Worm (Caenorhabditis elegans) whole organism, L3 larva: Measurements from ENCODE around the gene clec-21.

Experiments used
- ama-1 ChIP-seq: fragments of 150-350 bp; optimal IDR thresholded peaks from 2 replicates; lab custom pipeline; 2018
- egl-27 ChIP-seq: sonication (generic microtip); optimal IDR thresholded peaks from 4 replicates; lab custom pipeline; 2017; ENCODE audit warnings: missing biosample characterization, missing genetic modification reagents, missing genetic modification characterization
- elt-3 ChIP-seq, 3 experiments: fragments of 150-350 bp in 1 of 3; sonication (generic microtip) in 2 of 3; optimal IDR thresholded peaks; 2 replicates in 2 of 3; 4 replicates in 1 of 3; lab custom pipeline; 2014 to 2017; ENCODE audit warnings: missing biosample characterization in 3 of 3, missing genetic modification characterization in 3 of 3
- lin-15B ChIP-seq: fragments of 150-350 bp; optimal IDR thresholded peaks from 2 replicates; lab custom pipeline; 2014; ENCODE audit warnings: missing biosample characterization, missing genetic modification characterization
- mdl-1 ChIP-seq: fragments of 150-350 bp; optimal IDR thresholded peaks from 2 replicates; lab custom pipeline; 2014; ENCODE audit warnings: missing biosample characterization, missing genetic modification characterization
- nhr-11 ChIP-seq: fragments of 150-350 bp; optimal IDR thresholded peaks from 2 replicates; lab custom pipeline; 2014; ENCODE audit warnings: missing biosample characterization, missing genetic modification characterization
- nhr-237 ChIP-seq: fragments of 150-350 bp; optimal IDR thresholded peaks from 2 replicates; lab custom pipeline; 2014; ENCODE audit warnings: missing biosample characterization, missing genetic modification characterization
- nhr-28 ChIP-seq: fragments of 150-350 bp; optimal IDR thresholded peaks from 2 replicates; lab custom pipeline; 2014; ENCODE audit warnings: missing biosample characterization, missing genetic modification characterization
- nhr-77 ChIP-seq: fragments of 150-350 bp; optimal IDR thresholded peaks from 2 replicates; lab custom pipeline; 2014; ENCODE audit warnings: missing biosample characterization, missing genetic modification characterization
- pha-4 ChIP-seq: fragments of 150-350 bp; optimal IDR thresholded peaks from 2 replicates; lab custom pipeline; 2014; ENCODE audit warnings: missing biosample characterization, missing genetic modification reagents, missing genetic modification characterization
- pqm-1 ChIP-seq: fragments of 150-350 bp; optimal IDR thresholded peaks from 2 replicates; lab custom pipeline; 2017; ENCODE audit warnings: missing biosample characterization, missing genetic modification characterization, inconsistent platforms
- snpc-4 ChIP-seq: fragments of 150-350 bp; optimal IDR thresholded peaks from 2 replicates; lab custom pipeline; 2014; ENCODE audit warnings: missing biosample characterization, missing genetic modification characterization
- unc-39 ChIP-seq: sonication (generic microtip); optimal IDR thresholded peaks from 4 replicates; lab custom pipeline; 2017; ENCODE audit warnings: missing biosample characterization, missing genetic modification characterization
- zag-1 ChIP-seq: fragments of 150-350 bp; optimal IDR thresholded peaks from 2 replicates; lab custom pipeline; 2014; ENCODE audit warnings: missing biosample characterization, missing genetic modification characterization

DNA sequence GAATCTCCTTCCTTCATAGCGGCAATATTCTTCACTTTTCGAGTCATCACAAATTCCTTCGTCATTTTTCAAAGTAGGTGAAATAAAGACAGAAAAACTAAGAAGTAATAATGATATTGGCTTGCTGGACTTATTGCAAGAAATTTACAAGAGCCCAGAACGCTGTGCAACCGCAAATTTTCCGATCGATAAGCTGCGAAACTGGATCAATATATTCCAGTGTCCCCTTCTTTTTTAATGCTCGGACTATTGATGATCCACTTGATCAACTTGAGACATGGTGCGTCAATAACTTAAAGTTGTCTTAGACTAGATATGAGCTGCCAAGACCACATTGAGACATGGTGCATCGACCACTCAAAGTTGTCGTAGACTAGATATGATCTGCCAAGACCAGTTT is 22.0 kb upstream of the clec-21 start, which contains the start of gene bath-33:
- TF ChIP-seq pha-4 (tag; lab: Kevin White, UChicago) (no peak), nhr-28 (tag; lab: Kevin White, UChicago) (no peak), ama-1 (lab: Kevin White, UChicago) (no peak), nhr-77 (tag; lab: Kevin White, UChicago) (no peak), egl-27 (tag; lab: Kevin White, UChicago) (no peak), nhr-237 (tag; lab: Kevin White, UChicago) (no peak), pqm-1 (tag; lab: Kevin White, UChicago) (no peak), zag-1 (tag; lab: Kevin White, UChicago) (no peak), lin-15B (tag; lab: Kevin White, UChicago) (no peak), nhr-11 (tag; lab: Kevin White, UChicago) (no peak), elt-3 (tag; optimal IDR thresholded peaks at IDR 0.05; lab: Kevin White, UChicago) (no peak), snpc-4 (tag; lab: Kevin White, UChicago) (no peak), unc-39 (tag; lab: Kevin White, UChicago) (no peak), mdl-1 (no peak)
